Fruit fly (Drosophila melanogaster): Measurements from ENCODE around the gene AstC-R2.

The AstC-R2 gene

DNA sequence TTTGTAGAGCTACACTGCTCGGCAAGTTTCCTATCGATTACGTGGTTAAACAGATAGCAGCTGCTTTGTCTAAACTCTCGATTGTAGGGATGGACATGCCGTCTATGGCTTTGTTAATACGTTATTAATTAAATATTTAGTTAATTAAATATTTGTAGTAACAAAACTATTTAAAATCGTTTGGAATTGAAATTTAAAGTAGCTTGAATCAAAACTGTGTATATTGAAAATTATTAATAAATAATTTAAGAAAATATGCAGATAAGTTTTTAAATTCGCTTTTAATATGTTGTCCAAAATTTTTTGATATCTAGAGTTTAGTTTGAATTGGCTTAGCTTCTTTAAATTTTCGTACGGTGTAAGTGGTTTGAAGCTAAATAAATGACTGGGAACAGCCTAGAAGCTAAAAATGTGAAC is 41.4 kb downstream of the AstC-R2 start, which contains the start of gene CG32196:
Gene CG32196, minus strand, starts transcription at position 38 of the 417 bp plus-strand sequence.
- no peak for TF ChIP-seq Myc (optimal IDR thresholded peaks at IDR 0.05)
- no peak for TF ChIP-seq Hr83 (GFP tag; optimal IDR thresholded peaks at IDR 0.05; ENCODE audit: poor library complexity, severe bottlenecking)
- TF ChIP-seq sv (GFP tag; optimal IDR thresholded peaks at IDR 0.05): peak; percentile 17
- TF ChIP-seq rgr (GFP tag; optimal IDR thresholded peaks at IDR 0.05): peak; percentile 10

dm6 chr3L:18460317-18460912 is 41.9 kb downstream of the AstC-R2 start:
- TF ChIP-seq Myc (optimal IDR thresholded peaks at IDR 0.05): peak; percentile 81
- TF ChIP-seq Jra (GFP tag; optimal IDR thresholded peaks at IDR 0.05): no peak

DNA sequence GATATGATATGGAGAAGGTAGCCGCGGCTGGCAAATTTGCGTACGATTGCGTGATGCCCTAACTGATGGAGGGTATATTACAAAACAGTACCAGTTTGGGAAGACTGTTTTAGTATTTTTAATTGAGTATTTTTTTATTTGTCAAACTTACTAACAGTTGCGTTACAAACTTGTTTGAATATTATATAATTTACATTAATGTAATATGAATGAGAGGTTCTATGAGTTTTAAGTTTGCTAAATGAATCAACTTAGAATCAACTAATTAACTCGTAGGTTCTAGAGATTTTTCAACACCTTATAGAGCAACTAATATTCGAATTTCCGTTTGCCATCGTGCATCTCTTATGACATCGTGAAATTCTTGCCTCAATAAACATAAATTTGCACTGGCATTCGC is 52.7 kb downstream of the AstC-R2 start:
- no peak for TF ChIP-seq h (GFP tag; optimal IDR thresholded peaks at IDR 0.05)
- TF ChIP-seq Mio (GFP tag; optimal IDR thresholded peaks at IDR 0.05): no peak
- no peak for TF ChIP-seq lola (GFP tag; optimal IDR thresholded peaks at IDR 0.05)
- no peak for TF ChIP-seq jim (GFP tag; optimal IDR thresholded peaks at IDR 0.05)
- no peak for TF ChIP-seq dmrt93B (GFP tag; optimal IDR thresholded peaks at IDR 0.05)
- TF ChIP-seq psq (GFP tag; optimal IDR thresholded peaks at IDR 0.05): no peak
- TF ChIP-seq Sp1 (GFP tag; optimal IDR thresholded peaks at IDR 0.05): no peak
- TF ChIP-seq Dfd (GFP tag; optimal IDR thresholded peaks at IDR 0.05): no peak
- no peak for TF ChIP-seq foxo (GFP tag; optimal IDR thresholded peaks at IDR 0.05)
- TF ChIP-seq Rel (GFP tag; optimal IDR thresholded peaks at IDR 0.05): no peak
- no peak for TF ChIP-seq Rel (tag; optimal IDR thresholded peaks at IDR 0.05)
- TF ChIP-seq woc (GFP tag; optimal IDR thresholded peaks at IDR 0.05): no peak
- TF ChIP-seq Abd-B (GFP tag; optimal IDR thresholded peaks at IDR 0.05): no peak
- no peak for TF ChIP-seq br (GFP tag; optimal IDR thresholded peaks at IDR 0.05)
- no peak for TF ChIP-seq brk (GFP tag; optimal IDR thresholded peaks at IDR 0.05)
- no peak for TF ChIP-seq Hr78 (GFP tag; optimal IDR thresholded peaks at IDR 0.05)
- no peak for TF ChIP-seq CrebA (GFP tag; optimal IDR thresholded peaks at IDR 0.05; ENCODE audit: borderline replicate concordance)
- no peak for TF ChIP-seq Hr83 (GFP tag; optimal IDR thresholded peaks at IDR 0.05; ENCODE audit: poor library complexity, severe bottlenecking)
- TF ChIP-seq CG9705 (GFP tag; optimal IDR thresholded peaks at IDR 0.05): no peak
- TF ChIP-seq pan (optimal IDR thresholded peaks at IDR 0.05): no peak
- no peak for TF ChIP-seq dsf (GFP tag; optimal IDR thresholded peaks at IDR 0.05; ENCODE audit: borderline replicate concordance)

DNA sequence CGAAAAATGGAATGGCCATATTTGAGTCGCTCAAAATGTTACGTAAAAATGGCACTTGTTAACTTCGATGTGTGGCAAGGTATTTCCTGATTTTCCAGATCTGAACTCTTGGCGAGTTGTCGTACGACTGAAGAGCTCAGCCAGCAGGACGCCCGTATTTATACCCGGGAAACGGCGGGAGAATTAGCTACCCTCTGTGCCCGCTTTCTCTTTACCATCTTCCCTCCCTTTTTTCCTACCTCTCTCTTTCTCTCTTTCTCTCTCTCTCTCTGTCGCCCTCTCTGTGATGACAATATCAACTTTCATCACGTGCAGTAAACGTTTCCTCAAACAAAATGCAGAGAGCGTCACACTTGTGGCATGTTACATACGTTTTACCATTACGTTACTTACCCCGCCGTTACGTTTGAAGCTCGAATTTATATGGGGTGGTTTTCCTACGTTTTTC is 62.5 kb downstream of the AstC-R2 start, which contains the start of gene skl:
Gene skl, minus strand, starts transcription at position 134 of the 448 bp plus-strand sequence.
- TF ChIP-seq CG9705 (GFP tag; optimal IDR thresholded peaks at IDR 0.05) (no peak), foxo (GFP tag; optimal IDR thresholded peaks at IDR 0.05) (no peak), ey (GFP tag; optimal IDR thresholded peaks at IDR 0.05) (no peak), Jra (GFP tag; optimal IDR thresholded peaks at IDR 0.05) (no peak), Hr83 (GFP tag; optimal IDR thresholded peaks at IDR 0.05; ENCODE audit: poor library complexity, severe bottlenecking) (no peak), Myc (optimal IDR thresholded peaks at IDR 0.05) (no peak), sage (GFP tag; optimal IDR thresholded peaks at IDR 0.05) (no peak), Abd-B (GFP tag; optimal IDR thresholded peaks at IDR 0.05) (no peak), CrebA (GFP tag; optimal IDR thresholded peaks at IDR 0.05; ENCODE audit: borderline replicate concordance) (no peak)

All from whole organism, wandering third instar larva.